Worm (Caenorhabditis elegans) whole organism, L2 larva: ENCODE measurements around the gene F37C4.8.

Experiments
- ZK546.5 ChIP-seq: sonication (generic microtip); optimal IDR thresholded peaks from 2 replicates; lab custom pipeline; 2017; ENCODE audit warnings: missing biosample characterization, missing genetic modification characterization
- elt-1 ChIP-seq: fragments of 150-350 bp; optimal IDR thresholded peaks from 2 replicates; lab custom pipeline; 2014; ENCODE audit warnings: missing biosample characterization, missing genetic modification characterization
- lin-39 ChIP-seq: fragments of 150-350 bp; optimal IDR thresholded peaks from 2 replicates; lab custom pipeline; 2014; ENCODE audit warnings: missing biosample characterization, missing genetic modification reagents, missing genetic modification characterization
- mdl-1 ChIP-seq, 2 experiments: fragments of 150-350 bp in 1 of 2; sonication (generic microtip) in 1 of 2; optimal IDR thresholded peaks; 2 replicates each; lab custom pipeline; 2017; ENCODE audit warnings: missing biosample characterization in 2 of 2, missing genetic modification characterization in 2 of 2
- nhr-77 ChIP-seq: fragments of 150-350 bp; optimal IDR thresholded peaks from 2 replicates; lab custom pipeline; 2014; ENCODE audit warnings: missing biosample characterization, missing genetic modification characterization

- no peak for TF ChIP-seq mdl-1 (tag; optimal IDR thresholded peaks at IDR 0.05; lab: Kevin White, UChicago)
- no peak for TF ChIP-seq nhr-77 (tag; lab: Kevin White, UChicago)
- no peak for TF ChIP-seq ZK546.5 (tag; lab: Kevin White, UChicago)
- TF ChIP-seq elt-1 (tag; lab: Kevin White, UChicago), result no peak
- TF ChIP-seq lin-39, result no peak
These were observed 24.8 kb downstream of the F37C4.8 start for ce11 chrIV:3856190-3856589.
